Worm (Caenorhabditis elegans): ENCODE data around the gene fbxc-48.

DNA sequence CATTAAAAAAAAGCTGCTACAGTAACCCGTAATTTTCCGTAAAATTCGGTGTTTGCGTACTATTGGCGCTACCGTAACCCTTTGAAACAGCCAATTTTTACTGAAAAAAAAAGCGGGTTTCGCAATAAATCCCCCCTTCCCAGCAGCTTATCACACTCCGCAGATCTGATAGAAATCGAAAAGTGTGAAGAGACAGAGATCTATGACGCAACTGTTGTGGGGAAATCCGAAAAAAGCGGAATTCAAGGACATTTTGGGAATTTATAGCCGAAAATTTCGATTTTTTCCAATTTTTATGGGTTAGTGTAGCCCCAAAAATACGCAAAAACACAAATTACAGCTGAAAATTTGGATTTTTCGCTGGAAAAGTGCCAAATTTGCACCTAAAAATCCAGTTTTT is 18.8 kb downstream of the fbxc-48 start:
- TF ChIP-seq lin-11 (tag; optimal IDR thresholded peaks at IDR 0.05) (no peak), elt-1 (tag; optimal IDR thresholded peaks at IDR 0.05) (no peak)

All from whole organism, L2 larva.